Worm (Caenorhabditis elegans) whole organism, young adult: Measurements from ENCODE around the gene T19D7.7.

Source experiments
- B0019.2 ChIP-seq: fragments of 200-800 bp; sonication (Bioruptor generic); conservative IDR thresholded peaks from 2 replicates; pipeline ENCODE4 v1.3.6; 2022; ENCODE audit warnings: missing genetic modification reagents, missing genetic modification characterization, missing compliant biosample characterization
- B0336.3 ChIP-seq: fragments of 200-800 bp; sonication (Bioruptor generic); IDR thresholded peaks from 2 replicates; pipeline ENCODE4 v1.3.6; 2022; ENCODE audit warnings: missing genetic modification characterization, missing compliant biosample characterization
- D2030.7 ChIP-seq: fragments of 200-800 bp; sonication (Bioruptor generic); IDR thresholded peaks from 2 replicates; pipeline ENCODE4 v1.3.6; 2022; ENCODE audit warnings: missing genetic modification reagents, missing genetic modification characterization, missing compliant biosample characterization
- F23B12.7 ChIP-seq: sonication (generic microtip); optimal IDR thresholded peaks from 2 replicates; lab custom pipeline; 2017; ENCODE audit warnings: missing genetic modification characterization, mild to moderate bottlenecking, missing compliant biosample characterization, antibody characterized with exemption, moderate library complexity; ENCODE audit not compliant: insufficient read depth
- F39B2.1 ChIP-seq: fragments of 200-800 bp; sonication (Bioruptor generic); IDR thresholded peaks from 2 replicates; pipeline ENCODE4 v1.3.6; 2022; ENCODE audit warnings: missing genetic modification reagents, missing genetic modification characterization, missing compliant biosample characterization
- F52B5.7 ChIP-seq: sonication (generic microtip); optimal IDR thresholded peaks from 2 replicates; lab custom pipeline; 2016; ENCODE audit warnings: mild to moderate bottlenecking, missing genetic modification characterization, missing compliant biosample characterization
- F55B11.4 ChIP-seq: sonication (generic microtip); optimal IDR thresholded peaks from 2 replicates; lab custom pipeline; 2016; ENCODE audit warnings: missing compliant biosample characterization, missing genetic modification characterization, borderline replicate concordance; ENCODE audit not compliant: insufficient read depth
- T26A5.8 ChIP-seq: sonication (generic microtip); optimal IDR thresholded peaks from 2 replicates; lab custom pipeline; 2016; ENCODE audit warnings: missing genetic modification characterization, missing compliant biosample characterization
- Y56A3A.18 ChIP-seq: fragments of 200-800 bp; sonication (Bioruptor generic); IDR thresholded peaks from 2 replicates; pipeline ENCODE4 v1.3.6; 2022; ENCODE audit warnings: missing genetic modification reagents, missing genetic modification characterization, missing compliant biosample characterization
- Y95B8A.8 ChIP-seq: fragments of 200-800 bp; sonication (Bioruptor generic); IDR thresholded peaks from 2 replicates; pipeline ENCODE4 v1.3.6; 2022; ENCODE audit warnings: missing genetic modification reagents, missing genetic modification characterization, missing compliant biosample characterization
- ama-1 ChIP-seq, 3 experiments: fragments of 150-350 bp in 1 of 3; sonication (generic microtip) in 2 of 3; optimal IDR thresholded peaks; 2 replicates each; lab custom pipeline; 2014 to 2018; ENCODE audit warnings: missing biosample characterization in 2 of 3, missing genetic modification characterization in 2 of 3, missing genetic modification reagents in 2 of 3
- aptf-3 ChIP-seq: fragments of 200-800 bp; sonication (Bioruptor generic); IDR thresholded peaks from 2 replicates; pipeline ENCODE4 v1.3.6; 2022; ENCODE audit warnings: missing genetic modification characterization, missing compliant biosample characterization
- attf-6 ChIP-seq: fragments of 200-800 bp; sonication (Bioruptor generic); IDR thresholded peaks from 2 replicates; pipeline ENCODE4 v1.3.6; 2022; ENCODE audit warnings: missing genetic modification reagents, missing genetic modification characterization, missing compliant biosample characterization
- bed-2 ChIP-seq: fragments of 200-800 bp; sonication (Bioruptor generic); IDR thresholded peaks from 2 replicates; pipeline ENCODE4 v1.3.6; 2022; ENCODE audit warnings: missing genetic modification reagents, missing genetic modification characterization, missing compliant biosample characterization
- ceh-27 ChIP-seq: fragments of 200-800 bp; sonication (Bioruptor generic); optimal IDR thresholded peaks from 2 replicates; lab custom pipeline; 2018; ENCODE audit warnings: mild to moderate bottlenecking, missing genetic modification characterization, moderate library complexity, missing compliant biosample characterization
- ekl-4 ChIP-seq: fragments of 200-800 bp; sonication (Bioruptor generic); IDR thresholded peaks from 2 replicates; pipeline ENCODE4 v1.3.6; 2022; ENCODE audit warnings: missing genetic modification reagents, missing genetic modification characterization, missing compliant biosample characterization
- ets-4 ChIP-seq: fragments of 200-800 bp; sonication (Bioruptor generic); optimal IDR thresholded peaks from 2 replicates; lab custom pipeline; 2018; ENCODE audit warnings: mild to moderate bottlenecking, missing genetic modification characterization, missing compliant biosample characterization
- gei-17 ChIP-seq: fragments of 200-800 bp; sonication (Bioruptor generic); optimal IDR thresholded peaks from 2 replicates; lab custom pipeline; 2018; ENCODE audit warnings: mild to moderate bottlenecking, missing genetic modification characterization, missing compliant biosample characterization
- hlh-26 ChIP-seq: fragments of 200-800 bp; sonication (Bioruptor generic); conservative IDR thresholded peaks from 2 replicates; pipeline ENCODE4 v1.3.6; 2022; ENCODE audit warnings: missing genetic modification reagents, missing genetic modification characterization, missing compliant biosample characterization
- hrde-1 ChIP-seq: sonication (generic microtip); optimal IDR thresholded peaks from 2 replicates; lab custom pipeline; 2016; ENCODE audit warnings: missing genetic modification characterization, mild to moderate bottlenecking, missing compliant biosample characterization, moderate library complexity, missing genotype, missing genetic modification reagents, borderline replicate concordance
- lag-1 ChIP-seq: fragments of 200-800 bp; sonication (Bioruptor generic); IDR thresholded peaks from 2 replicates; pipeline ENCODE4 v1.3.6; 2022; ENCODE audit warnings: missing genetic modification reagents, missing genetic modification characterization, missing compliant biosample characterization
- let-607 ChIP-seq, 2 experiments: fragments of 200-800 bp in 1 of 2; sonication (Bioruptor generic) in 1 of 2; sonication (generic microtip) in 1 of 2; optimal IDR thresholded peaks; 2 replicates each; lab custom pipeline; 2016 to 2018; ENCODE audit warnings: mild to moderate bottlenecking in 2 of 2, missing compliant biosample characterization in 2 of 2, missing genetic modification characterization in 2 of 2, moderate library complexity in 2 of 2, missing genotype in 1 of 2
- lsy-27 ChIP-seq: sonication (generic microtip); optimal IDR thresholded peaks from 2 replicates; lab custom pipeline; 2017; ENCODE audit warnings: missing genetic modification characterization, mild to moderate bottlenecking, missing compliant biosample characterization, antibody characterized with exemption, missing genotype, borderline replicate concordance; ENCODE audit not compliant: insufficient read depth
- madf-10 ChIP-seq: sonication (generic microtip); optimal IDR thresholded peaks from 2 replicates; lab custom pipeline; 2016; ENCODE audit warnings: mild to moderate bottlenecking, missing genetic modification characterization, missing compliant biosample characterization
- mel-28 ChIP-seq: sonication (generic microtip); optimal IDR thresholded peaks from 2 replicates; lab custom pipeline; 2016; ENCODE audit warnings: borderline replicate concordance, mild to moderate bottlenecking, missing genetic modification characterization, missing compliant biosample characterization
- nfya-2 ChIP-seq: fragments of 200-800 bp; sonication (Bioruptor generic); IDR thresholded peaks from 2 replicates; pipeline ENCODE4 v1.3.6; 2022; ENCODE audit warnings: missing genetic modification reagents, missing genetic modification characterization, missing compliant biosample characterization
- nfyb-1 ChIP-seq: fragments of 200-800 bp; sonication (Bioruptor generic); IDR thresholded peaks from 2 replicates; pipeline ENCODE4 v1.3.6; 2022; ENCODE audit warnings: missing genetic modification reagents, missing genetic modification characterization, missing compliant biosample characterization
- nhr-120 ChIP-seq: fragments of 200-800 bp; sonication (Bioruptor generic); IDR thresholded peaks from 2 replicates; pipeline ENCODE4 v1.3.6; 2022; ENCODE audit warnings: missing genetic modification characterization, missing compliant biosample characterization
- nhr-179 ChIP-seq: sonication (generic microtip); optimal IDR thresholded peaks from 2 replicates; lab custom pipeline; 2016; ENCODE audit warnings: mild to moderate bottlenecking, missing genetic modification characterization, missing compliant biosample characterization
- nhr-80 ChIP-seq: sonication (generic microtip); optimal IDR thresholded peaks from 2 replicates; lab custom pipeline; 2016; ENCODE audit warnings: missing genetic modification characterization, missing compliant biosample characterization
- pha-4 ChIP-seq: fragments of 150-350 bp; sonication (generic microtip); optimal IDR thresholded peaks from 2 replicates; lab custom pipeline; 2014; ENCODE audit warnings: missing biosample characterization, missing genetic modification reagents, missing genetic modification characterization
- rcor-1 ChIP-seq: fragments of 200-800 bp; sonication (Bioruptor generic); IDR thresholded peaks from 2 replicates; pipeline ENCODE4 v1.3.6; 2022; ENCODE audit warnings: missing genetic modification reagents, missing genetic modification characterization, missing compliant biosample characterization
- rpc-1 ChIP-seq, 2 experiments: fragments of 150-350 bp in 1 of 2; sonication (generic microtip) in 1 of 2; optimal IDR thresholded peaks; 2 replicates each; lab custom pipeline; 2014 to 2018; ENCODE audit warnings: missing biosample characterization in 1 of 2, missing genetic modification characterization in 1 of 2, missing genetic modification reagents in 1 of 2, missing genotype in 1 of 2
- snpc-1.1 ChIP-seq: sonication (generic microtip); optimal IDR thresholded peaks from 2 replicates; lab custom pipeline; 2017; ENCODE audit warnings: missing genetic modification characterization, mild to moderate bottlenecking, missing compliant biosample characterization, antibody characterized with exemption, moderate library complexity, missing genotype, missing genetic modification reagents; ENCODE audit not compliant: insufficient read depth
- sptf-2 ChIP-seq: fragments of 200-800 bp; sonication (Bioruptor generic); optimal IDR thresholded peaks from 2 replicates; lab custom pipeline; 2018; ENCODE audit warnings: mild to moderate bottlenecking, missing genetic modification characterization, missing compliant biosample characterization
- xnd-1 ChIP-seq: sonication (generic microtip); optimal IDR thresholded peaks from 2 replicates; lab custom pipeline; 2016; ENCODE audit warnings: missing genotype, missing genetic modification reagents, missing genetic modification characterization, missing compliant biosample characterization
- ztf-26 ChIP-seq: sonication (generic microtip); optimal IDR thresholded peaks from 2 replicates; lab custom pipeline; 2017; ENCODE audit warnings: missing genetic modification characterization, missing compliant biosample characterization
- ztf-28 ChIP-seq: fragments of 200-800 bp; sonication (Bioruptor generic); IDR thresholded peaks from 2 replicates; pipeline ENCODE4 v1.3.6; 2022; ENCODE audit warnings: missing genetic modification reagents, missing genetic modification characterization, missing compliant biosample characterization
- ztf-3 ChIP-seq: fragments of 200-800 bp; sonication (Bioruptor generic); optimal IDR thresholded peaks from 2 replicates; lab custom pipeline; 2018; ENCODE audit warnings: mild to moderate bottlenecking, missing genetic modification characterization, missing compliant biosample characterization

The T19D7.7 gene

ce11 chrX:642817-643216 lies 38.0 kb downstream of the T19D7.7 start:
- no peak for TF ChIP-seq lag-1
- TF ChIP-seq nhr-80 (tag; lab: Kevin White, UChicago), result peak; percentile 21
- no peak for TF ChIP-seq D2030.7 (GFP tag; lab: Robert Waterston, UW)
- no peak for TF ChIP-seq bed-2 (GFP tag; lab: Robert Waterston, UW)
- TF ChIP-seq ztf-26 (tag; lab: Kevin White, UChicago), result no peak

ce11 chrX:641440-641839 lies 39.4 kb downstream of the T19D7.7 start, which contains the start of gene M6.11:
Gene M6.11 (minus strand): TSS chrX:641540.
- no peak for TF ChIP-seq T26A5.8 (tag; lab: Kevin White, UChicago)
- TF ChIP-seq ztf-3 (GFP tag; lab: Kevin White, UChicago), result no peak
- TF ChIP-seq pha-4 (tag; lab: Kevin White, UChicago), result no peak
- no peak for TF ChIP-seq F23B12.7
- no peak for TF ChIP-seq lag-1

ce11 chrX:637588-637987 lies 43.2 kb downstream of the T19D7.7 start:
- no peak for TF ChIP-seq ceh-27 (GFP tag; lab: Kevin White, UChicago)
- no peak for TF ChIP-seq F52B5.7 (tag; lab: Kevin White, UChicago)
- peak; percentile 16 for TF ChIP-seq ets-4 (GFP tag; lab: Kevin White, UChicago)
- TF ChIP-seq let-607 (tag; optimal IDR thresholded peaks at IDR 0.05; lab: Kevin White, UChicago), result peak in 1 of 2 experiments; percentile 8
- TF ChIP-seq gei-17 (GFP tag; lab: Kevin White, UChicago), result no peak
- TF ChIP-seq T26A5.8 (tag; lab: Kevin White, UChicago), result no peak
- no peak for TF ChIP-seq F55B11.4 (tag; lab: Kevin White, UChicago)
- TF ChIP-seq nhr-179 (tag; lab: Kevin White, UChicago), result no peak
- TF ChIP-seq F39B2.1, result no peak
- TF ChIP-seq ekl-4 (GFP tag; lab: Robert Waterston, UW), result no peak
- TF ChIP-seq rpc-1 (optimal IDR thresholded peaks at IDR 0.05; lab: Kevin White, UChicago), result no peak
- no peak for TF ChIP-seq rpc-1 (tag; optimal IDR thresholded peaks at IDR 0.05; lab: Kevin White, UChicago)
- no peak for TF ChIP-seq mel-28 (tag; lab: Kevin White, UChicago)
- TF ChIP-seq nhr-80 (tag; lab: Kevin White, UChicago), result peak; percentile 89
- no peak for TF ChIP-seq hrde-1
- no peak for TF ChIP-seq nfyb-1
- TF ChIP-seq aptf-3, result no peak
- TF ChIP-seq attf-6, result no peak
- TF ChIP-seq lsy-27 (tag; lab: Kevin White, UChicago), result no peak
- TF ChIP-seq ztf-28 (GFP tag; lab: Robert Waterston, UW), result no peak
- TF ChIP-seq sptf-2, result no peak
- TF ChIP-seq B0019.2 (GFP tag; lab: Robert Waterston, UW), result no peak

ce11 chrX:636893-637292 lies 43.9 kb downstream of the T19D7.7 start, which contains the start of gene pha-2:
Gene pha-2 (minus strand): TSS chrX:636993.
- TF ChIP-seq ama-1 (optimal IDR thresholded peaks at IDR 0.05; lab: Kevin White, UChicago), result no peak
- no peak for TF ChIP-seq ama-1 (GFP tag; optimal IDR thresholded peaks at IDR 0.05; lab: Kevin White, UChicago)
- no peak for TF ChIP-seq madf-10 (tag; lab: Kevin White, UChicago)
- TF ChIP-seq nhr-120 (GFP tag; lab: Robert Waterston, UW), result no peak
- no peak for TF ChIP-seq rcor-1
- TF ChIP-seq hlh-26 (GFP tag; lab: Robert Waterston, UW), result no peak
- no peak for TF ChIP-seq gei-17 (GFP tag; lab: Kevin White, UChicago)
- no peak for TF ChIP-seq B0336.3 (GFP tag; lab: Robert Waterston, UW)
- no peak for TF ChIP-seq Y56A3A.18 (GFP tag; lab: Robert Waterston, UW)
- no peak for TF ChIP-seq aptf-3
- no peak for TF ChIP-seq ceh-27 (GFP tag; lab: Kevin White, UChicago)
- TF ChIP-seq Y95B8A.8 (GFP tag; lab: Robert Waterston, UW), result no peak
- no peak for TF ChIP-seq snpc-1.1 (tag; lab: Kevin White, UChicago)
- TF ChIP-seq xnd-1 (tag; lab: Kevin White, UChicago), result no peak
- no peak for TF ChIP-seq nfya-2
